Worm (Caenorhabditis elegans): ENCODE data around the gene degt-1.
A peak's percentile ranks its signal among the peaks of the same experiment; 100 is the strongest.

The degt-1 gene

ce11 chrV:10568496-10568895, 28.4 kb downstream of the degt-1 start:
- TF ChIP-seq ceh-28 (tag; optimal IDR thresholded peaks at IDR 0.05): no peak
- TF ChIP-seq mdl-1 (tag; optimal IDR thresholded peaks at IDR 0.05): no peak
- no peak for TF ChIP-seq eor-1 (tag; optimal IDR thresholded peaks at IDR 0.05)
- TF ChIP-seq nhr-237 (tag; optimal IDR thresholded peaks at IDR 0.05): no peak
- TF ChIP-seq unc-39 (tag; optimal IDR thresholded peaks at IDR 0.05): no peak
- no peak for TF ChIP-seq egl-27 (tag; optimal IDR thresholded peaks at IDR 0.05)
- no peak for TF ChIP-seq ceh-9 (tag; optimal IDR thresholded peaks at IDR 0.05)
- no peak for TF ChIP-seq fos-1 (tag; optimal IDR thresholded peaks at IDR 0.05)
- TF ChIP-seq R02D3.7 (tag; optimal IDR thresholded peaks at IDR 0.05): no peak
- no peak for TF ChIP-seq fkh-2 (tag; optimal IDR thresholded peaks at IDR 0.05)
- no peak for TF ChIP-seq nfya-1 (tag; optimal IDR thresholded peaks at IDR 0.05; ENCODE audit: insufficient read depth)
- no peak for TF ChIP-seq daf-12 (tag; optimal IDR thresholded peaks at IDR 0.05)
- TF ChIP-seq nhr-77 (tag; optimal IDR thresholded peaks at IDR 0.05): no peak
- no peak for TF ChIP-seq elt-2 (tag; optimal IDR thresholded peaks at IDR 0.05)
- no peak for TF ChIP-seq snpc-4 (tag; optimal IDR thresholded peaks at IDR 0.05)
- no peak for TF ChIP-seq nhr-28 (tag; optimal IDR thresholded peaks at IDR 0.05)

ce11 chrV:10571523-10571922, 31.4 kb downstream of the degt-1 start:
- peak in 1 of 3 experiments; percentile 1 for TF ChIP-seq elt-3 (tag; optimal IDR thresholded peaks at IDR 0.05)
- TF ChIP-seq fos-1 (tag; optimal IDR thresholded peaks at IDR 0.05): no peak
- no peak for TF ChIP-seq ztf-4 (tag; optimal IDR thresholded peaks at IDR 0.05)

- TF ChIP-seq nhr-237 (tag; optimal IDR thresholded peaks at IDR 0.05) (no peak), mml-1 (tag; optimal IDR thresholded peaks at IDR 0.05) (no peak), nhr-11 (tag; optimal IDR thresholded peaks at IDR 0.05) (no peak), sea-2 (GFP tag; optimal IDR thresholded peaks at IDR 0.05) (no peak)
Observed at ce11 chrV:10572614-10573013, 32.5 kb downstream of the degt-1 start, which contains the start of gene del-6. Gene del-6, plus strand, starts transcription at chrV:10572914.

- no peak for TF ChIP-seq nhr-237 (tag; optimal IDR thresholded peaks at IDR 0.05)
- TF ChIP-seq fkh-2 (tag; optimal IDR thresholded peaks at IDR 0.05): no peak
- no peak for TF ChIP-seq fkh-10 (GFP tag; optimal IDR thresholded peaks at IDR 0.05)
Observed at ce11 chrV:10574197-10574596, 34.1 kb downstream of the degt-1 start.

ce11 chrV:10576319-10576718, 36.2 kb downstream of the degt-1 start, which contains the start of gene vps-54:
Gene vps-54, minus strand, starts transcription at chrV:10576419.
- TF ChIP-seq nhr-28 (tag; optimal IDR thresholded peaks at IDR 0.05) (no peak), ceh-82 (tag; optimal IDR thresholded peaks at IDR 0.05) (no peak), ceh-28 (tag; optimal IDR thresholded peaks at IDR 0.05) (no peak), fkh-2 (tag; optimal IDR thresholded peaks at IDR 0.05) (no peak), eor-1 (tag; optimal IDR thresholded peaks at IDR 0.05) (no peak), sea-2 (GFP tag; optimal IDR thresholded peaks at IDR 0.05) (no peak), nhr-76 (tag; optimal IDR thresholded peaks at IDR 0.05) (no peak), lin-39 (tag; optimal IDR thresholded peaks at IDR 0.05) (no peak), pqm-1 (tag; optimal IDR thresholded peaks at IDR 0.05) (no peak), ama-1 (optimal IDR thresholded peaks at IDR 0.05) (no peak), fos-1 (tag; optimal IDR thresholded peaks at IDR 0.05) (no peak), ztf-4 (tag; optimal IDR thresholded peaks at IDR 0.05) (no peak), nhr-23 (tag; optimal IDR thresholded peaks at IDR 0.05) (no peak), pha-4 (tag; optimal IDR thresholded peaks at IDR 0.05) (no peak)

ce11 chrV:10578226-10578625, 38.1 kb downstream of the degt-1 start, which contains the start of gene mics-1:
Gene mics-1, minus strand, starts transcription at chrV:10578326.
- no peak for TF ChIP-seq unc-62 (GFP tag; optimal IDR thresholded peaks at IDR 0.05)
- no peak for TF ChIP-seq nhr-77 (tag; optimal IDR thresholded peaks at IDR 0.05)
- no peak for TF ChIP-seq nhr-76 (tag; optimal IDR thresholded peaks at IDR 0.05)

- peak; percentile 27 for TF ChIP-seq ama-1 (optimal IDR thresholded peaks at IDR 0.05)
- TF ChIP-seq nhr-25 (tag; optimal IDR thresholded peaks at IDR 0.05): peak; percentile 33
- no peak for TF ChIP-seq unc-62 (GFP tag; optimal IDR thresholded peaks at IDR 0.05)
- no peak for TF ChIP-seq tbx-2 (tag; optimal IDR thresholded peaks at IDR 0.05)
- peak; percentile 77 for TF ChIP-seq lsy-12 (tag; optimal IDR thresholded peaks at IDR 0.05)
- no peak for TF ChIP-seq aly-2 (tag; optimal IDR thresholded peaks at IDR 0.05)
- TF ChIP-seq ceh-82 (tag; optimal IDR thresholded peaks at IDR 0.05): no peak
- TF ChIP-seq skn-1 (tag; optimal IDR thresholded peaks at IDR 0.05): peak; percentile 7
- peak; percentile 65 for TF ChIP-seq nfya-1 (tag; optimal IDR thresholded peaks at IDR 0.05; ENCODE audit: insufficient read depth)
- no peak for TF ChIP-seq mml-1 (tag; optimal IDR thresholded peaks at IDR 0.05)
- TF ChIP-seq nhr-28 (tag; optimal IDR thresholded peaks at IDR 0.05): no peak
- TF ChIP-seq nhr-43 (tag; optimal IDR thresholded peaks at IDR 0.05; ENCODE audit: poor library complexity, severe bottlenecking): peak; percentile 71
- TF ChIP-seq hmg-11 (tag; optimal IDR thresholded peaks at IDR 0.05): peak; percentile 76
- no peak for TF ChIP-seq ztf-4 (tag; optimal IDR thresholded peaks at IDR 0.05)
- TF ChIP-seq elt-2 (tag; optimal IDR thresholded peaks at IDR 0.05): peak; percentile 60
- TF ChIP-seq R02D3.7 (tag; optimal IDR thresholded peaks at IDR 0.05): peak; percentile 72
- peak; percentile 48 for TF ChIP-seq pqm-1 (tag; optimal IDR thresholded peaks at IDR 0.05)
- TF ChIP-seq ceh-28 (tag; optimal IDR thresholded peaks at IDR 0.05): peak; percentile 41
- peak; percentile 68 for TF ChIP-seq snpc-4 (tag; optimal IDR thresholded peaks at IDR 0.05)
- peak; percentile 72 for TF ChIP-seq lin-15B (tag; optimal IDR thresholded peaks at IDR 0.05)
- peak; percentile 88 for TF ChIP-seq nhr-23 (tag; optimal IDR thresholded peaks at IDR 0.05)
Observed at ce11 chrV:10578938-10579337, 38.8 kb downstream of the degt-1 start, which contains the start of the genes erh-1 and lpd-9. Gene erh-1, minus strand, starts transcription at chrV:10579141. Gene lpd-9, plus strand, starts transcription at chrV:10579305.
